Fruit fly (Drosophila melanogaster) whole organism, embryonic: Measurements from ENCODE around the gene SelT.

Experiments
- Antp ChIP-seq: fragments of 200-800 bp; sonication (Bioruptor generic); optimal IDR thresholded peaks from 3 replicates; lab custom pipeline; 2016; ENCODE audit warnings: missing biosample characterization, missing genetic modification characterization
- Atf6 ChIP-seq: fragments of 200-800 bp; sonication (Bioruptor generic); IDR thresholded peaks from 2 replicates; pipeline ENCODE4 v1.3.6; 2022; ENCODE audit warnings: missing biosample characterization, missing genetic modification characterization
- BEAF-32 ChIP-seq: fragments of 200-800 bp; sonication (Bioruptor generic); optimal IDR thresholded peaks from 3 replicates; lab custom pipeline; 2017; ENCODE audit warnings: missing biosample characterization, missing genetic modification characterization, mild to moderate bottlenecking, moderate library complexity, missing genetic modification reagents
- CG10147 ChIP-seq: fragments of 200-800 bp; sonication (Bioruptor generic); optimal IDR thresholded peaks from 2 replicates; lab custom pipeline; 2019; ENCODE audit warnings: missing biosample characterization, mild to moderate bottlenecking, missing genetic modification characterization, moderate library complexity
- CG10366 ChIP-seq: fragments of 200-800 bp; sonication (Bioruptor generic); IDR thresholded peaks from 2 replicates; pipeline ENCODE4 v1.3.6; 2022; ENCODE audit warnings: missing biosample characterization, missing genetic modification characterization
- CG11093 ChIP-seq: fragments of 200-800 bp; sonication (Bioruptor generic); IDR thresholded peaks from 3 replicates; pipeline ENCODE4 v1.3.6; 2022; ENCODE audit warnings: missing biosample characterization, missing genetic modification characterization
- CG11696 ChIP-seq: fragments of 200-800 bp; sonication (Bioruptor generic); IDR thresholded peaks from 2 replicates; pipeline ENCODE4 v1.3.6; 2022; ENCODE audit warnings: missing biosample characterization, missing genetic modification characterization
- CG12299 ChIP-seq: fragments of 200-800 bp; sonication (Bioruptor generic); optimal IDR thresholded peaks from 2 replicates; lab custom pipeline; 2018; ENCODE audit warnings: missing biosample characterization, mild to moderate bottlenecking, missing genetic modification characterization
- CG13296 ChIP-seq: fragments of 200-800 bp; sonication (Bioruptor generic); optimal IDR thresholded peaks from 3 replicates; lab custom pipeline; 2018; ENCODE audit warnings: missing biosample characterization, mild to moderate bottlenecking, missing genetic modification characterization
- CG14050 ChIP-seq: fragments of 200-800 bp; sonication (Bioruptor generic); IDR thresholded peaks from 3 replicates; pipeline ENCODE4 v1.3.6; 2022; ENCODE audit warnings: missing biosample characterization, missing genetic modification characterization
- CG14710 ChIP-seq: fragments of 200-800 bp; sonication (Bioruptor generic); optimal IDR thresholded peaks from 3 replicates; lab custom pipeline; 2019; ENCODE audit warnings: missing biosample characterization, mild to moderate bottlenecking, missing genetic modification characterization, moderate library complexity
- CG17829 ChIP-seq: fragments of 200-800 bp; optimal IDR thresholded peaks from 2 replicates; lab custom pipeline; 2019; ENCODE audit warnings: missing biosample characterization, mild to moderate bottlenecking, missing genetic modification characterization, moderate library complexity
- CG18476 ChIP-seq: fragments of 200-800 bp; sonication (Bioruptor generic); optimal IDR thresholded peaks from 2 replicates; lab custom pipeline; 2016; ENCODE audit warnings: missing biosample characterization, mild to moderate bottlenecking, missing genetic modification characterization
- CG2202 ChIP-seq: fragments of 200-800 bp; sonication (Bioruptor generic); optimal IDR thresholded peaks from 2 replicates; lab custom pipeline; 2018; ENCODE audit warnings: missing biosample characterization, mild to moderate bottlenecking, missing genetic modification characterization
- CG3163 ChIP-seq: fragments of 200-800 bp; sonication (Bioruptor generic); optimal IDR thresholded peaks from 3 replicates; lab custom pipeline; 2016; ENCODE audit warnings: missing biosample characterization, missing genetic modification characterization
- CG32772 ChIP-seq: fragments of 200-800 bp; sonication (Bioruptor generic); IDR thresholded peaks from 2 replicates; pipeline ENCODE4 v1.3.6; 2022; ENCODE audit warnings: missing biosample characterization, missing genetic modification characterization
- CG34376 ChIP-seq: fragments of 200-800 bp; sonication (Bioruptor generic); optimal IDR thresholded peaks from 2 replicates; lab custom pipeline; 2018; ENCODE audit warnings: missing biosample characterization, mild to moderate bottlenecking, missing genetic modification characterization
- CG6254 ChIP-seq: fragments of 200-800 bp; sonication (Bioruptor generic); optimal IDR thresholded peaks from 3 replicates; lab custom pipeline; 2017; ENCODE audit warnings: mild to moderate bottlenecking, missing biosample characterization, missing genetic modification reagents, missing genetic modification characterization
- CG7928 ChIP-seq: fragments of 200-800 bp; sonication (Bioruptor generic); optimal IDR thresholded peaks from 2 replicates; lab custom pipeline; 2017; ENCODE audit warnings: missing biosample characterization, mild to moderate bottlenecking, missing genetic modification characterization
- CG8290 ChIP-seq, 3 experiments: fragments of 200-800 bp; sonication (Bioruptor generic); optimal IDR thresholded peaks; 2 replicates each; lab custom pipeline; 2016 to 2019; ENCODE audit warnings: missing biosample characterization in 3 of 3, missing genetic modification characterization in 3 of 3, mild to moderate bottlenecking in 2 of 3, moderate library complexity in 1 of 3
- CG9932 ChIP-seq: fragments of 200-800 bp; sonication (Bioruptor generic); IDR thresholded peaks from 2 replicates; pipeline ENCODE4 v1.3.6; 2022; ENCODE audit warnings: missing biosample characterization, missing genetic modification characterization
- Dref ChIP-seq: fragments of 200-800 bp; sonication (Bioruptor generic); IDR thresholded peaks from 2 replicates; pipeline ENCODE4 v1.3.6; 2022; ENCODE audit warnings: missing biosample characterization, missing genetic modification characterization
- H15 ChIP-seq: fragments of 200-800 bp; sonication (Bioruptor generic); IDR thresholded peaks from 3 replicates; pipeline ENCODE4 v1.3.6; 2022; ENCODE audit warnings: missing biosample characterization, missing genetic modification characterization
- H2.0 ChIP-seq: fragments of 200-800 bp; sonication (Bioruptor generic); IDR thresholded peaks from 2 replicates; pipeline ENCODE4 v1.3.6; 2022; ENCODE audit warnings: missing biosample characterization, missing genetic modification characterization
- Hr3 ChIP-seq: fragments of 200-800 bp; sonication (Bioruptor generic); optimal IDR thresholded peaks from 3 replicates; lab custom pipeline; 2016; ENCODE audit warnings: missing biosample characterization, missing genetic modification characterization
- Lpt ChIP-seq: fragments of >200 bp; optimal IDR thresholded peaks from 2 replicates; lab custom pipeline; 2018; ENCODE audit warnings: missing biosample characterization, missing genetic modification characterization
- NFAT ChIP-seq: fragments of 200-800 bp; sonication (Bioruptor generic); IDR thresholded peaks from 2 replicates; pipeline ENCODE4 v1.3.6; 2022; ENCODE audit warnings: missing biosample characterization, missing genetic modification characterization
- Oli ChIP-seq: fragments of 200-800 bp; sonication (Bioruptor generic); optimal IDR thresholded peaks from 2 replicates; lab custom pipeline; 2018; ENCODE audit warnings: missing biosample characterization, mild to moderate bottlenecking, missing genetic modification characterization, moderate library complexity
- Sin3A ChIP-seq: fragments of >200 bp; optimal IDR thresholded peaks from 2 replicates; lab custom pipeline; 2018
- ash1 ChIP-seq: fragments of 200-800 bp; sonication (Bioruptor generic); optimal IDR thresholded peaks from 2 replicates; lab custom pipeline; 2018; ENCODE audit warnings: missing biosample characterization, mild to moderate bottlenecking, missing genetic modification characterization
- bab2 ChIP-seq: fragments of 200-800 bp; sonication (Bioruptor generic); optimal IDR thresholded peaks from 2 replicates; lab custom pipeline; 2016; ENCODE audit warnings: missing biosample characterization, missing genetic modification characterization
- chinmo ChIP-seq: fragments of 200-800 bp; sonication (Bioruptor generic); IDR thresholded peaks from 4 replicates; pipeline ENCODE4 v1.3.6; 2022; ENCODE audit warnings: missing biosample characterization, missing genetic modification characterization; ENCODE audit not compliant: partially characterized antibody
- corto ChIP-seq: fragments of 200-800 bp; sonication (Bioruptor generic); optimal IDR thresholded peaks from 2 replicates; lab custom pipeline; 2016; ENCODE audit warnings: missing biosample characterization, mild to moderate bottlenecking, missing genetic modification characterization, moderate library complexity
- croc ChIP-seq: fragments of 200-800 bp; sonication (Bioruptor generic); conservative IDR thresholded peaks from 3 replicates; pipeline ENCODE4 v1.3.6; 2022; ENCODE audit warnings: missing biosample characterization, missing genetic modification characterization
- cwo ChIP-seq: fragments of 200-800 bp; sonication (Bioruptor generic); optimal IDR thresholded peaks from 3 replicates; lab custom pipeline; 2017; ENCODE audit warnings: missing biosample characterization, missing genetic modification characterization, mild to moderate bottlenecking, moderate library complexity, missing genetic modification reagents
- dm ChIP-seq: fragments of 200-800 bp; sonication (Bioruptor generic); optimal IDR thresholded peaks from 3 replicates; lab custom pipeline; 2016; ENCODE audit warnings: missing biosample characterization, missing genetic modification characterization
- dmrt11E ChIP-seq: fragments of 200-800 bp; sonication (Bioruptor generic); optimal IDR thresholded peaks from 3 replicates; lab custom pipeline; 2018; ENCODE audit warnings: missing biosample characterization, mild to moderate bottlenecking, missing genetic modification characterization, moderate library complexity
- hb ChIP-seq: fragments of 200-800 bp; sonication (Bioruptor generic); IDR thresholded peaks from 3 replicates; pipeline ENCODE4 v1.3.6; 2022; ENCODE audit warnings: missing biosample characterization, missing genetic modification characterization; ENCODE audit not compliant: partially characterized antibody
- her ChIP-seq: fragments of 200-800 bp; sonication (Bioruptor generic); optimal IDR thresholded peaks from 2 replicates; lab custom pipeline; 2016; ENCODE audit warnings: missing biosample characterization, missing genetic modification characterization
- jigr1 ChIP-seq: fragments of 200-800 bp; sonication (Bioruptor generic); IDR thresholded peaks from 3 replicates; pipeline ENCODE4 v1.3.6; 2022; ENCODE audit warnings: missing biosample characterization, missing genetic modification characterization
- jing ChIP-seq: fragments of 200-800 bp; sonication (Bioruptor generic); optimal IDR thresholded peaks from 2 replicates; lab custom pipeline; 2018; ENCODE audit warnings: missing biosample characterization, mild to moderate bottlenecking, missing genetic modification characterization
- lbe ChIP-seq: fragments of 200-800 bp; sonication (Bioruptor generic); optimal IDR thresholded peaks from 2 replicates; lab custom pipeline; 2016; ENCODE audit warnings: missing biosample characterization, mild to moderate bottlenecking, missing genetic modification characterization
- lov ChIP-seq, 2 experiments: fragments of 200-800 bp in 1 of 2; fragments of >200 bp in 1 of 2; sonication (Bioruptor generic) in 1 of 2; IDR thresholded peaks in 1 of 2; optimal IDR thresholded peaks in 1 of 2; 2 replicates in 1 of 2; 3 replicates in 1 of 2; pipeline versions ENCODE4 v1.3.6 to Lab custom; 2017 to 2022; ENCODE audit warnings: missing biosample characterization in 1 of 2, missing genetic modification characterization in 1 of 2
- ro ChIP-seq: fragments of 200-800 bp; sonication (Bioruptor generic); IDR thresholded peaks from 2 replicates; pipeline ENCODE4 v1.3.6; 2022; ENCODE audit warnings: missing biosample characterization, missing genetic modification characterization
- sisA ChIP-seq: fragments of 200-800 bp; sonication (Bioruptor generic); IDR thresholded peaks from 2 replicates; pipeline ENCODE4 v1.3.6; 2022; ENCODE audit warnings: missing biosample characterization, missing genetic modification characterization
- tap ChIP-seq: fragments of 200-800 bp; optimal IDR thresholded peaks from 3 replicates; lab custom pipeline; 2019; ENCODE audit warnings: missing biosample characterization, mild to moderate bottlenecking, missing genetic modification characterization, moderate library complexity
- trh ChIP-seq: fragments of 200-800 bp; sonication (Bioruptor generic); optimal IDR thresholded peaks from 2 replicates; lab custom pipeline; 2016; ENCODE audit warnings: missing biosample characterization, missing genetic modification characterization
- ttk ChIP-seq: fragments of 200-800 bp; sonication (Bioruptor generic); IDR thresholded peaks from 2 replicates; pipeline ENCODE4 v2.1.2; 2022; ENCODE audit warnings: missing biosample characterization, missing genetic modification characterization
- tup ChIP-seq: fragments of 200-800 bp; sonication (Bioruptor generic); optimal IDR thresholded peaks from 2 replicates; lab custom pipeline; 2016; ENCODE audit warnings: missing biosample characterization, mild to moderate bottlenecking, missing genetic modification characterization, moderate library complexity

SelT gene

DNA sequence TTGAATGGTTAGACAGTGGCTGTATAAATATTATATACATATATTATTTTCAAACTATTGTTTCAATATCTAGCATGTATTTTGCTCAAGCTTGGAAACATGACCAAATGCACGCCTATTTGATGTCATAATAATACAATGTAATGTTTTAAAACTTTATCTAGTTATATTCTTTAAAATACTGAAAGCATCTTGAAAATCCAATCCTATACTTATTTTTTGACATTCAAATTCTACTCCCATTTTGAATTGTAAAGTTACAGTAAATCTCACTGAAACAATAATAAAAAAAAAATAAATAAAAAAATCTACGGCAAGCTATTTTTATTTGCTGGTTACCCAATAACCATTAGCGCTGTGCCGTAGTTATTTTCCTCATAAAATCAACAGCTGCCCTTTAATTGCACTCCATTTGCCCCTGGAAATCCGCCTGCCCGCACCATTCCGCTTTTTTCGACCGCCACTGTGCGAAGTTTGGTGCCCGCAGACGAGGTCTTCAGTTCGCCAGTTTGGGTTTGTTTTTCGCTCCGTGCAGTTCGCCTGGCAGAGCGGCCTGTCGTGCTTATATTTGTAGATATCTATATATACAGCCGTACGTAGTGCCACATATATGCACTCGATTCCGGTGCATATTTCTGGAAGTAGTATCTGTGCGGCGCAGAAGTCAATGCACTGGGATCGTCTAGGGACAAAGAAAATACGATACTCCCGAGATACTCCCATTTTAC, 34.3 kb downstream of the SelT start (continued):
- no peak for TF ChIP-seq CG11093
- no peak for TF ChIP-seq jigr1 (GFP tag; lab: Robert Waterston, UW)
- no peak for TF ChIP-seq CG3163 (GFP tag; lab: Kevin White, UChicago)
- peak; percentile 39 for TF ChIP-seq CG14710 (tag; lab: Kevin White, UChicago)
- no peak for TF ChIP-seq Dref (GFP tag; lab: Robert Waterston, UW)
- TF ChIP-seq ro (GFP tag; lab: Robert Waterston, UW): no peak; the same call in 1 of the 2 replicates
- peak; percentile 39; the same call in 1 of the 2 replicates for TF ChIP-seq ttk
- TF ChIP-seq CG8290 (GFP tag; optimal IDR thresholded peaks at IDR 0.05; lab: Kevin White, UChicago): no peak
- peak in 1 of 2 experiments; percentile 64 for TF ChIP-seq CG8290 (tag; optimal IDR thresholded peaks at IDR 0.05; lab: Kevin White, UChicago)
- TF ChIP-seq CG10147 (GFP tag; lab: Kevin White, UChicago): peak; percentile 8
- TF ChIP-seq her (GFP tag; lab: Kevin White, UChicago): peak; percentile 34
- TF ChIP-seq CG2202 (tag; lab: Kevin White, UChicago): no peak
- TF ChIP-seq H2.0 (GFP tag; lab: Robert Waterston, UW): peak; percentile 44
- TF ChIP-seq Atf6: peak; percentile 61; the same call in 1 of the 2 replicates
- peak; percentile 23 for TF ChIP-seq tap (tag; lab: Kevin White, UChicago)
- TF ChIP-seq CG17829: peak; percentile 42
- peak; percentile 30 for TF ChIP-seq CG6254 (GFP tag; lab: Kevin White, UChicago)
- TF ChIP-seq cwo: peak; percentile 53
- no peak for TF ChIP-seq jing (GFP tag; lab: Kevin White, UChicago)
- TF ChIP-seq dmrt11E (tag; lab: Kevin White, UChicago): peak; percentile 31
- TF ChIP-seq trh: peak; percentile 19
- peak; percentile 43 for TF ChIP-seq CG13296 (GFP tag; lab: Kevin White, UChicago)
- peak; percentile 30; the same call in 2 of the 3 replicates for TF ChIP-seq CG14050 (GFP tag; lab: Robert Waterston, UW)
- TF ChIP-seq sisA (GFP tag; lab: Robert Waterston, UW): peak; percentile 35; the same call in 1 of the 2 replicates
- TF ChIP-seq Lpt (GFP tag; lab: Kevin White, UChicago): no peak
- peak; percentile 75 for TF ChIP-seq NFAT (GFP tag; lab: Robert Waterston, UW)
- peak; percentile 35; the same call in 1 of the 3 replicates for TF ChIP-seq croc (GFP tag; lab: Robert Waterston, UW)
- no peak for TF ChIP-seq CG12299 (tag; lab: Kevin White, UChicago)
- peak; percentile 23 for TF ChIP-seq CG18476 (GFP tag; lab: Kevin White, UChicago)
- TF ChIP-seq CG32772 (GFP tag; lab: Robert Waterston, UW): peak; percentile 34; the same call in 1 of the 2 replicates
- no peak for TF ChIP-seq tup (GFP tag; lab: Kevin White, UChicago)
- no peak for TF ChIP-seq corto
- TF ChIP-seq chinmo (GFP tag; lab: Robert Waterston, UW): no peak
- no peak for TF ChIP-seq Sin3A (lab: Kevin White, UChicago)
- TF ChIP-seq bab2 (GFP tag; lab: Kevin White, UChicago): no peak
- peak; percentile 43; the same call in 1 of the 3 replicates for TF ChIP-seq H15 (GFP tag; lab: Robert Waterston, UW)
- TF ChIP-seq lov (optimal IDR thresholded peaks at IDR 0.05; lab: Kevin White, UChicago): no peak
- TF ChIP-seq lov (GFP tag; IDR thresholded peaks at IDR 0.05; lab: Robert Waterston, UW): no peak
- TF ChIP-seq Oli (tag; lab: Kevin White, UChicago): peak; percentile 66
- TF ChIP-seq CG7928: peak; percentile 26
- TF ChIP-seq ash1 (GFP tag; lab: Kevin White, UChicago): no peak
- TF ChIP-seq CG9932: peak; percentile 51
- peak; percentile 47 for TF ChIP-seq CG10366 (GFP tag; lab: Robert Waterston, UW)
- no peak for TF ChIP-seq CG34376 (GFP tag; lab: Kevin White, UChicago)
- TF ChIP-seq Antp (GFP tag; lab: Kevin White, UChicago): peak; percentile 39
- no peak for TF ChIP-seq BEAF-32 (GFP tag; lab: Kevin White, UChicago)
- TF ChIP-seq lbe (GFP tag; lab: Kevin White, UChicago): no peak
- TF ChIP-seq hb (GFP tag; lab: Robert Waterston, UW): no peak
- TF ChIP-seq Hr3 (GFP tag; lab: Kevin White, UChicago): peak; percentile 41
- peak; percentile 41; the same call in 1 of the 2 replicates for TF ChIP-seq CG11696 (GFP tag; lab: Robert Waterston, UW)
- TF ChIP-seq dm (GFP tag; lab: Kevin White, UChicago): no peak
